Fruit fly (Drosophila melanogaster): Measurements from ENCODE around the gene Actbeta.

The Actbeta gene

DNA sequence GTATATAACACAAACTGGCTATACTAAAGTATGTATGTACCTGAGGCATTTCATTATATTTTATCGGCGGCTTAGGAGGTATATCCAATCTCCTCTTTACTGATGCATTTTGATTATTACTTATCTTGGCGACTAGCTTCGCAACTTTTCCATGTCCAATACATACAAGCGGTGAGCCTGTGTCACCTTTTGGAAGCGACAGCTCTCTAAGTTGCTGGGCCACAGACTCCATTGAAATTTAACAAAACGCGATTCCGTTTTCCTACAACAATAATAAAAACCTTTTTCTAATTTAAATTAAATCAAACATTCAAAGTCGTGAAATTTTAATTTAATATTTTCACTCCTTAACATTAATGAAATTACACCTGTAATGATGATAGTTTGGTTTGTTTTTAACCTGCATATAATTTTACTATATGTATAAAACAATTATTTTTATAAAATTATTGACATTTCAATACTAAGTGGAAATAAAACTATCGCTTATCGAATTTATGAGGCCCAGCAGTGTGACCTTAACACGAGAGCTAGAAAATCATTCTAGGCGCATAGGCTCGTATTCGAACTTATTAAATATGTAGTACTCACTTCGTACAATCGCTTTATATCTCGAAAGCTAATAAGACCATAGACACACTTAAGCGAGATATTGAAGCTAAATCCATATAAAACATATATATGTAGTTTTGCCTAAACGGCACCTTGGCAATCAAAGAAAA, 24.1 kb downstream of the Actbeta start, which contains the start of gene apolpp:
Gene apolpp, plus strand, starts transcription at position 597 of the 722 bp plus-strand sequence.
- TF ChIP-seq CG34367 (tag; optimal IDR thresholded peaks at IDR 0.05): no peak
- no peak for TF ChIP-seq CG10348 (GFP tag; IDR thresholded peaks at IDR 0.05)
- no peak for TF ChIP-seq CG12605 (GFP tag; IDR thresholded peaks at IDR 0.05)
- no peak for TF ChIP-seq gl (tag; optimal IDR thresholded peaks at IDR 0.05)
- TF ChIP-seq Pif1A (GFP tag; optimal IDR thresholded peaks at IDR 0.05): no peak
- peak; percentile 27 for TF ChIP-seq CG15710 (tag; optimal IDR thresholded peaks at IDR 0.05)
- no peak for TF ChIP-seq EcR (GFP tag; optimal IDR thresholded peaks at IDR 0.05)
- no peak for TF ChIP-seq CG32121 (GFP tag; IDR thresholded peaks at IDR 0.05)
- no peak for TF ChIP-seq Pif1B (GFP tag; optimal IDR thresholded peaks at IDR 0.05)
- TF ChIP-seq CG8301 (tag; optimal IDR thresholded peaks at IDR 0.05): no peak
- no peak for TF ChIP-seq Ets98B (GFP tag; IDR thresholded peaks at IDR 0.05)
- no peak for TF ChIP-seq rn (GFP tag; IDR thresholded peaks at IDR 0.05)
- TF ChIP-seq CG9948 (tag; optimal IDR thresholded peaks at IDR 0.05): no peak
- TF ChIP-seq D1 (tag; optimal IDR thresholded peaks at IDR 0.05): no peak
- no peak for TF ChIP-seq fd96Ca (GFP tag; IDR thresholded peaks at IDR 0.05)
- no peak for TF ChIP-seq CG17806 (tag; optimal IDR thresholded peaks at IDR 0.05)
- peak; percentile 28 for TF ChIP-seq CG14655 (GFP tag; optimal IDR thresholded peaks at IDR 0.05)
- no peak for TF ChIP-seq CG4496 (GFP tag; IDR thresholded peaks at IDR 0.05)
- peak; percentile 21 for TF ChIP-seq CG8159 (tag; optimal IDR thresholded peaks at IDR 0.05)
- TF ChIP-seq Snoo (tag; optimal IDR thresholded peaks at IDR 0.05): peak; percentile 15
- no peak for TF ChIP-seq CG13204 (GFP tag; optimal IDR thresholded peaks at IDR 0.05)

DNA sequence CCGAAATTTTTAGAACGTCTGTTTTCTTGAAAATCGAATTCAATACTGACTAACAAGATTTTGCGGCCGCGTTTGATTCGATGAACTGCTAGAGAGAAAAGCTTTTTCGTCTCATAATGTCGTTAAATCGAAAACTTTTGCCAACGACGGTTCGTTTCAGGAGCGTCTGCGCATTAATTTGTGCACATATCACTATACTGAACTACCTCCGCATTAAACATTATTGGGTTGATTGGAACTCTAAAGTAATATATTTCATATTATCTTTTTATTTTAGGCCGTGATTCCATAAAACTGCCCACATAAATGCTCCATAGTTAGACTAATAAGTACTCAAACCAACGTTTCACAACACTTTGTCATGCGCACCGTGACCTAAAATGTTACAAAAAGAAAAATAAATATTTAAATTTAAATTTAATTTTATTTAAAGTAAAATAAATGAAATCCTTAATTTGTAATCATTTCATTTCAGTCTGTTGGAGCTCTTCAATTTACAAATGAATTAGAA, 30.9 kb downstream of the Actbeta start, which contains the start of gene CaMKII:
Gene CaMKII, minus strand, starts transcription at position 51 of the 511 bp plus-strand sequence.
- TF ChIP-seq CG34367 (tag; optimal IDR thresholded peaks at IDR 0.05) (no peak), CG12605 (GFP tag; IDR thresholded peaks at IDR 0.05) (no peak), rn (GFP tag; IDR thresholded peaks at IDR 0.05) (no peak), CG10348 (GFP tag; IDR thresholded peaks at IDR 0.05) (no peak), CG14655 (GFP tag; optimal IDR thresholded peaks at IDR 0.05) (no peak), Pif1B (GFP tag; optimal IDR thresholded peaks at IDR 0.05) (peak; percentile 12), EcR (GFP tag; optimal IDR thresholded peaks at IDR 0.05) (no peak), fd96Ca (GFP tag; IDR thresholded peaks at IDR 0.05) (no peak), Ets98B (GFP tag; IDR thresholded peaks at IDR 0.05) (no peak), CG15710 (tag; optimal IDR thresholded peaks at IDR 0.05) (no peak), CG17806 (tag; optimal IDR thresholded peaks at IDR 0.05) (peak; percentile 1), CG9948 (tag; optimal IDR thresholded peaks at IDR 0.05) (no peak), CG8301 (tag; optimal IDR thresholded peaks at IDR 0.05) (no peak), D1 (tag; optimal IDR thresholded peaks at IDR 0.05) (no peak), Snoo (tag; optimal IDR thresholded peaks at IDR 0.05) (no peak)

DNA sequence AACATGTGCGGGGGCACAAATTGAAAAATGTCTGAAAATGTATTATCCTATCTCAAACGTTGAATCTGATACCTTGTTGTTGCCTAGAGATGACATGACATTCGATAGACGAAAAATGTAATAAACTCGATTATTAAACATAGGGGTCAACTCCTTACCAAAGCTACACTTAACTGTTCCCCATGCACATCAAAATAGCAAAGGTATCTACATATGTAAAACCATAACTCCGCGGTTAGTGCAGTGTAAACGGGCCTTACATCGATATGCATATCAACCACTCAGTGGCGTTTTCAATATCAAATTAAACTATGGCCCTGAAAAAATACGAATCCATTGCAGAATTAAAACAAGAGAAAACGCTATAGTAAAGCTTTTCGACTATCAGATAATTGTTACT, 33.3 kb downstream of the Actbeta start:
- TF ChIP-seq CG9948 (tag; optimal IDR thresholded peaks at IDR 0.05) (no peak), rn (GFP tag; IDR thresholded peaks at IDR 0.05) (no peak), CG14655 (GFP tag; optimal IDR thresholded peaks at IDR 0.05) (no peak), CG8301 (tag; optimal IDR thresholded peaks at IDR 0.05) (no peak), fd96Ca (GFP tag; IDR thresholded peaks at IDR 0.05) (no peak), Snoo (tag; optimal IDR thresholded peaks at IDR 0.05) (no peak), CG4496 (GFP tag; IDR thresholded peaks at IDR 0.05) (no peak), CG13204 (GFP tag; optimal IDR thresholded peaks at IDR 0.05) (no peak)

DNA sequence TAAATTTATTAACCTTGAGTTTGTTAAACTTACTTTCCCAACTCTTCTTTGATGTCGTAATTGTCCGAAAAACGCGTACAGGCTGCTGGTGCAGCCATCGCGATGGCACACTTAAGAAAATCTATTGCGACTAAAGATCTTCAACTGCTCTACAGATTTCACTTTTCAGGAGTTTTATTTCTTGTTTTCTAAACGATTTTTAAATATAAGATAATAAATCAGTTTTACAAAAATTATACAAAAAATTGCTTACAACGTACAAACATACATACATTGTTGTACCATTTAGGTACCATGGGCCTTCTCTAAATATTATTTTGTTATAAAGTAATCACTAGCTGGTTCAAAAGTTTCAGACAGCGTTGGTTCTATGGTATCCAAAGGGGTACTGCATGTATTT, 34.2 kb downstream of the Actbeta start:
- TF ChIP-seq rn (GFP tag; IDR thresholded peaks at IDR 0.05): no peak
- TF ChIP-seq CG32121 (GFP tag; IDR thresholded peaks at IDR 0.05): no peak
- no peak for TF ChIP-seq EcR (GFP tag; optimal IDR thresholded peaks at IDR 0.05)
- TF ChIP-seq CG10348 (GFP tag; IDR thresholded peaks at IDR 0.05): no peak
- TF ChIP-seq CG13204 (GFP tag; optimal IDR thresholded peaks at IDR 0.05): no peak
- no peak for TF ChIP-seq CG34367 (tag; optimal IDR thresholded peaks at IDR 0.05)
- no peak for TF ChIP-seq CG14655 (GFP tag; optimal IDR thresholded peaks at IDR 0.05)
- TF ChIP-seq D1 (tag; optimal IDR thresholded peaks at IDR 0.05): no peak
- TF ChIP-seq Pif1A (GFP tag; optimal IDR thresholded peaks at IDR 0.05): no peak
- TF ChIP-seq fd96Ca (GFP tag; IDR thresholded peaks at IDR 0.05): no peak
- TF ChIP-seq Snoo (tag; optimal IDR thresholded peaks at IDR 0.05): no peak
- no peak for TF ChIP-seq Ets98B (GFP tag; IDR thresholded peaks at IDR 0.05)
- TF ChIP-seq gl (tag; optimal IDR thresholded peaks at IDR 0.05): no peak

DNA sequence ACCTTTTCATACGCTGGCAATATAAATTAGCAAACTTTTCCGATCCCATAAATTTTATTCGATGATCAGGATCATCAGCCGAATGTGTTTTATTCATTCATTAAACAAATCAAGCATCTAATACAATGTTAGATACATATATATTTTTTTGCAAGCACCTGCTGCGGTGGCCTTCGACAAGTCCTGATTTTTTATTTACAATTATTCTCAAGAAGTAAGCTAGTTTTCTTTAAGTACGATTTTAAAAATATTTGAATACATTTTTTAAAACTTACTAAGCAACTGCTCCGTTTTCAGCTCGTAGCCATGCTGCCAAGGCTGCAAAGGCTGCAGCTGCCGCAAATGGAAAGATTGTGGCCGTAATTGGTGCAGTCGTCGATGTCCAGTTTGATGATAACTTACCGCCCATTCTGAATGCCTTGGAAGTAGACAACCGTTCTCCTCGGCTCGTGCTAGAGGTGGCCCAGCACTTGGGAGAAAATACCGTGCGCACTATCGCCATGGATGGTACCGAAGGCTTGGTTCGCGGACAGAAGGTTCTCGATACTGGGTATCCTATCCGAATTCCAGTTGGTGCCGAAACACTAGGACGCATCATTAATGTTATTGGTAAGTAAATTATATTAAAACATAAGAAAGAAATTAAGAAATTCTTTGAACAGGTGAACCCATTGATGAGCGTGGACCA, 51.8 kb downstream of the Actbeta start:
- no peak for TF ChIP-seq CG32121 (GFP tag; IDR thresholded peaks at IDR 0.05)
- TF ChIP-seq rn (GFP tag; IDR thresholded peaks at IDR 0.05): no peak
- TF ChIP-seq Pif1B (GFP tag; optimal IDR thresholded peaks at IDR 0.05): no peak
- no peak for TF ChIP-seq CG34367 (tag; optimal IDR thresholded peaks at IDR 0.05)
- no peak for TF ChIP-seq fd96Ca (GFP tag; IDR thresholded peaks at IDR 0.05)
- TF ChIP-seq CG4496 (GFP tag; IDR thresholded peaks at IDR 0.05): no peak
- no peak for TF ChIP-seq CG10348 (GFP tag; IDR thresholded peaks at IDR 0.05)
- TF ChIP-seq D1 (tag; optimal IDR thresholded peaks at IDR 0.05): no peak
- TF ChIP-seq CG8301 (tag; optimal IDR thresholded peaks at IDR 0.05): no peak
- no peak for TF ChIP-seq Ets98B (GFP tag; IDR thresholded peaks at IDR 0.05)
- TF ChIP-seq CG8159 (tag; optimal IDR thresholded peaks at IDR 0.05): no peak
- TF ChIP-seq CG15710 (tag; optimal IDR thresholded peaks at IDR 0.05): no peak
- no peak for TF ChIP-seq CG13204 (GFP tag; optimal IDR thresholded peaks at IDR 0.05)
- no peak for TF ChIP-seq EcR (GFP tag; optimal IDR thresholded peaks at IDR 0.05)
- TF ChIP-seq CG14655 (GFP tag; optimal IDR thresholded peaks at IDR 0.05): no peak
- no peak for TF ChIP-seq CG9948 (tag; optimal IDR thresholded peaks at IDR 0.05)
- no peak for TF ChIP-seq Pif1A (GFP tag; optimal IDR thresholded peaks at IDR 0.05)

Data from whole organism, pupa.